Worm (Caenorhabditis elegans): Measurements from ENCODE around the gene tmed-4.

ce11 chrV:19986788-19987187 is 37.9 kb upstream of the tmed-4 start:
- TF ChIP-seq ceh-82 (tag; optimal IDR thresholded peaks at IDR 0.05) = no peak
- no peak for TF ChIP-seq nhr-11 (tag; optimal IDR thresholded peaks at IDR 0.05)
- no peak for TF ChIP-seq ztf-11 (tag; optimal IDR thresholded peaks at IDR 0.05)
- no peak for TF ChIP-seq egl-27 (tag; optimal IDR thresholded peaks at IDR 0.05)
- no peak for TF ChIP-seq ceh-32 (tag; optimal IDR thresholded peaks at IDR 0.05; ENCODE audit: poor library complexity)
- TF ChIP-seq php-3 (GFP tag; IDR thresholded peaks at IDR 0.05) = no peak
- no peak for TF ChIP-seq skn-1 (tag; optimal IDR thresholded peaks at IDR 0.05)
- no peak for TF ChIP-seq aly-2 (tag; optimal IDR thresholded peaks at IDR 0.05)
